Fruit fly (Drosophila melanogaster): Measurements from ENCODE around the gene aqrs.
"Not testable (repeated sequence)": the region's sequence is repeated elsewhere in the genome, so short reads cannot be mapped to it uniquely, and the experiment has no call there.

Gene aqrs

dm6 chr3R:28758134-28758533 is at the start of gene aqrs:
TSS of gene aqrs (minus strand) at chr3R:28758234.
- not testable (repeated sequence) for TF ChIP-seq CG6813, Atf3, slou (GFP tag; optimal IDR thresholded peaks at IDR 0.05)

- TF ChIP-seq NFAT (GFP tag; IDR thresholded peaks at IDR 0.05): no peak
- TF ChIP-seq CG13424 (tag; optimal IDR thresholded peaks at IDR 0.05): no peak
- no peak for TF ChIP-seq Mes4 (GFP tag; optimal IDR thresholded peaks at IDR 0.05)
- TF ChIP-seq H2.0 (GFP tag; IDR thresholded peaks at IDR 0.05): no peak
These were observed 48.4 kb upstream of the aqrs start, which contains the start of gene CheB98a for dm6 chr3R:28806402-28806801. TSS of gene CheB98a (plus strand) at chr3R:28806702.

- TF ChIP-seq caup (GFP tag; optimal IDR thresholded peaks at IDR 0.05; ENCODE audit: severe bottlenecking) (no peak), lmd (GFP tag; IDR thresholded peaks at IDR 0.05) (0 out of 2 replicates have a peak, but pooled peaks have one; percentile 18), chif (GFP tag; optimal IDR thresholded peaks at IDR 0.05) (peak in 1 of 2 experiments; percentile 28), z (GFP tag; IDR thresholded peaks at IDR 0.05) (no peak), Hsf (GFP tag; optimal IDR thresholded peaks at IDR 0.05) (no peak), CG12391 (tag; optimal IDR thresholded peaks at IDR 0.05) (peak; percentile 29), CG13123 (GFP tag; optimal IDR thresholded peaks at IDR 0.05) (no peak), CG2678 (tag; optimal IDR thresholded peaks at IDR 0.05) (no peak), CG11696 (GFP tag; IDR thresholded peaks at IDR 0.05) (no peak), CG10543 (GFP tag; optimal IDR thresholded peaks at IDR 0.05) (no peak), nerfin-2 (GFP tag; IDR thresholded peaks at IDR 0.05; ENCODE audit: partially characterized antibody) (no peak), usp (GFP tag; optimal IDR thresholded peaks at IDR 0.05) (no peak), bbx (GFP tag; IDR thresholded peaks at IDR 0.05; ENCODE audit: partially characterized antibody) (0 out of 2 replicates have a peak, but pooled peaks have one; percentile 7), cg (GFP tag; optimal IDR thresholded peaks at IDR 0.05) (no peak), CG33213 (GFP tag; optimal IDR thresholded peaks at IDR 0.05) (no peak), nmo (GFP tag; optimal IDR thresholded peaks at IDR 0.05) (peak; percentile 76), Poxn (GFP tag; IDR thresholded peaks at IDR 0.05) (no peak), CG1647 (GFP tag; optimal IDR thresholded peaks at IDR 0.05) (no peak), unpg (GFP tag; optimal IDR thresholded peaks at IDR 0.05) (no peak), cwo (GFP tag; optimal IDR thresholded peaks at IDR 0.05) (no peak), peb (GFP tag; IDR thresholded peaks at IDR 0.05) (no peak), sd (tag; optimal IDR thresholded peaks at IDR 0.05) (no peak), Sin3A (optimal IDR thresholded peaks at IDR 0.05) (no peak), CG8924 (tag; optimal IDR thresholded peaks at IDR 0.05) (no peak), ssp (GFP tag; IDR thresholded peaks at IDR 0.05) (peak; percentile 35; the same call in 1 of the 2 replicates), lilli (GFP tag; optimal IDR thresholded peaks at IDR 0.05) (peak; percentile 22), CG10565 (GFP tag; optimal IDR thresholded peaks at IDR 0.05) (no peak), CG9437 (GFP tag; optimal IDR thresholded peaks at IDR 0.05) (no peak), Nf-YC (tag; optimal IDR thresholded peaks at IDR 0.05) (no peak), CG3163 (GFP tag; optimal IDR thresholded peaks at IDR 0.05) (no peak), inv (GFP tag; IDR thresholded peaks at IDR 0.05; ENCODE audit: partially characterized antibody) (peak; percentile 33; the same call in 1 of the 2 replicates), pb (GFP tag; optimal IDR thresholded peaks at IDR 0.05) (no peak), Dip2 (GFP tag; IDR thresholded peaks at IDR 0.05) (no peak), p53 (GFP tag; optimal IDR thresholded peaks at IDR 0.05) (no peak), CG16813 (GFP tag; IDR thresholded peaks at IDR 0.05; ENCODE audit: partially characterized antibody) (peak; percentile 64), Aef1 (GFP tag; IDR thresholded peaks at IDR 0.05) (0 out of 3 replicates have a peak, but pooled peaks have one; percentile 14), esg (GFP tag; conservative IDR thresholded peaks at IDR 0.05) (0 out of 2 replicates have a peak, but pooled peaks have one; percentile 6), CG7271 (tag; optimal IDR thresholded peaks at IDR 0.05) (no peak), CG1602 (GFP tag; optimal IDR thresholded peaks at IDR 0.05) (peak; percentile 5), CG30431 (GFP tag; optimal IDR thresholded peaks at IDR 0.05) (peak; percentile 21), CG4360 (GFP tag; IDR thresholded peaks at IDR 0.05) (no peak)
These were observed 47.1 kb upstream of the aqrs start for dm6 chr3R:28805164-28805563.

Data from whole organism, embryonic.